Worm (Caenorhabditis elegans) whole organism, late embryonic: ENCODE measurements around the gene emg-1.

Experiments
- C08G9.2 ChIP-seq: sonication (generic microtip); optimal IDR thresholded peaks from 2 replicates; lab custom pipeline; 2016; ENCODE audit warnings: mild to moderate bottlenecking, missing genetic modification characterization, moderate library complexity, missing compliant biosample characterization
- F13H6.1 ChIP-seq: sonication (generic microtip); optimal IDR thresholded peaks from 2 replicates; lab custom pipeline; 2016; ENCODE audit warnings: missing genetic modification characterization, missing compliant biosample characterization
- K02D7.2 ChIP-seq: sonication (generic microtip); optimal IDR thresholded peaks from 2 replicates; lab custom pipeline; 2017; ENCODE audit warnings: mild to moderate bottlenecking, missing genetic modification characterization, missing compliant biosample characterization
- K09A11.1 ChIP-seq: sonication (generic microtip); optimal IDR thresholded peaks from 2 replicates; lab custom pipeline; 2017; ENCODE audit warnings: antibody characterized with exemption, mild to moderate bottlenecking, missing genetic modification characterization, missing compliant biosample characterization; ENCODE audit not compliant: insufficient read depth
- T23F11.4 ChIP-seq: fragments of 200-800 bp; sonication (Bioruptor generic); optimal IDR thresholded peaks from 2 replicates; lab custom pipeline; 2018; ENCODE audit warnings: mild to moderate bottlenecking, missing genetic modification characterization, missing compliant biosample characterization
- ahr-1 ChIP-seq: sonication (generic microtip); optimal IDR thresholded peaks from 2 replicates; lab custom pipeline; 2016; ENCODE audit warnings: missing genetic modification characterization, missing compliant biosample characterization
- ceh-14 ChIP-seq: sonication (generic microtip); optimal IDR thresholded peaks from 2 replicates; lab custom pipeline; 2016; ENCODE audit warnings: missing genotype, missing genetic modification characterization, missing compliant biosample characterization
- ceh-18 ChIP-seq: sonication (generic microtip); optimal IDR thresholded peaks from 2 replicates; lab custom pipeline; 2016; ENCODE audit warnings: missing genetic modification characterization, missing compliant biosample characterization
- ceh-19 ChIP-seq: fragments of 200-800 bp; sonication (Bioruptor generic); optimal IDR thresholded peaks from 2 replicates; lab custom pipeline; 2018; ENCODE audit warnings: mild to moderate bottlenecking, missing genetic modification characterization, missing compliant biosample characterization
- ceh-2 ChIP-seq: sonication (generic microtip); optimal IDR thresholded peaks from 2 replicates; lab custom pipeline; 2016; ENCODE audit warnings: missing genotype, missing genetic modification characterization, missing compliant biosample characterization
- ceh-22 ChIP-seq: sonication (generic microtip); optimal IDR thresholded peaks from 2 replicates; lab custom pipeline; 2017; ENCODE audit warnings: missing biosample characterization, missing genetic modification characterization
- ceh-34 ChIP-seq: sonication (generic microtip); optimal IDR thresholded peaks from 2 replicates; lab custom pipeline; 2016; ENCODE audit warnings: mild to moderate bottlenecking, missing genetic modification characterization, missing compliant biosample characterization
- ceh-45 ChIP-seq: fragments of 200-800 bp; sonication (Bioruptor generic); IDR thresholded peaks from 2 replicates; pipeline ENCODE4 v1.3.6; 2022; ENCODE audit warnings: missing genetic modification reagents, missing genetic modification characterization, missing compliant biosample characterization
- ceh-9 ChIP-seq: sonication (generic microtip); optimal IDR thresholded peaks from 2 replicates; lab custom pipeline; 2016; ENCODE audit warnings: mild to moderate bottlenecking, missing genetic modification characterization, inconsistent platforms, missing compliant biosample characterization
- che-1 ChIP-seq: sonication (generic microtip); optimal IDR thresholded peaks from 2 replicates; lab custom pipeline; 2016; ENCODE audit warnings: mild to moderate bottlenecking, missing genetic modification characterization, missing compliant biosample characterization
- dmd-4 ChIP-seq: sonication (generic microtip); optimal IDR thresholded peaks from 2 replicates; lab custom pipeline; 2016; ENCODE audit warnings: borderline replicate concordance, missing genetic modification characterization, missing compliant biosample characterization
- elt-4 ChIP-seq: sonication (generic microtip); optimal IDR thresholded peaks from 2 replicates; lab custom pipeline; 2016; ENCODE audit warnings: missing genetic modification characterization, missing compliant biosample characterization
- ets-4 ChIP-seq: sonication (generic microtip); optimal IDR thresholded peaks from 2 replicates; lab custom pipeline; 2016; ENCODE audit warnings: missing genetic modification characterization, missing compliant biosample characterization
- eyg-1 ChIP-seq: sonication (generic microtip); optimal IDR thresholded peaks from 2 replicates; lab custom pipeline; 2016; ENCODE audit warnings: missing genotype, missing genetic modification characterization, missing compliant biosample characterization
- fkh-10 ChIP-seq: fragments of 150-350 bp; optimal IDR thresholded peaks from 2 replicates; lab custom pipeline; 2014; ENCODE audit warnings: missing biosample characterization, missing genetic modification reagents, missing genetic modification characterization
- fkh-6 ChIP-seq: sonication (generic microtip); optimal IDR thresholded peaks from 2 replicates; lab custom pipeline; 2016; ENCODE audit warnings: missing genetic modification characterization, missing compliant biosample characterization
- gmeb-2 ChIP-seq: sonication (generic microtip); optimal IDR thresholded peaks from 2 replicates; lab custom pipeline; 2016; ENCODE audit warnings: missing genetic modification characterization, inconsistent platforms, missing compliant biosample characterization
- hlh-13 ChIP-seq: fragments of 200-800 bp; sonication (Bioruptor generic); optimal IDR thresholded peaks from 2 replicates; lab custom pipeline; 2018; ENCODE audit warnings: mild to moderate bottlenecking, missing genetic modification characterization, missing compliant biosample characterization
- hlh-6 ChIP-seq: sonication (generic microtip); optimal IDR thresholded peaks from 2 replicates; lab custom pipeline; 2016; ENCODE audit warnings: missing genotype, missing genetic modification characterization, missing compliant biosample characterization
- lim-6 ChIP-seq: sonication (generic microtip); optimal IDR thresholded peaks from 2 replicates; lab custom pipeline; 2016; ENCODE audit warnings: missing genetic modification characterization, missing compliant biosample characterization
- mec-3 ChIP-seq: sonication (generic microtip); optimal IDR thresholded peaks from 2 replicates; lab custom pipeline; 2016; ENCODE audit warnings: borderline replicate concordance, missing genetic modification characterization, missing compliant biosample characterization
- nfya-1 ChIP-seq: sonication (generic microtip); optimal IDR thresholded peaks from 2 replicates; lab custom pipeline; 2017; ENCODE audit warnings: missing genetic modification characterization, mild to moderate bottlenecking, missing compliant biosample characterization, antibody characterized with exemption, moderate library complexity
- nhr-11 ChIP-seq: fragments of 150-350 bp; optimal IDR thresholded peaks from 2 replicates; lab custom pipeline; 2014; ENCODE audit warnings: missing biosample characterization, missing genetic modification characterization
- odd-2 ChIP-seq: sonication (generic microtip); optimal IDR thresholded peaks from 2 replicates; lab custom pipeline; 2017; ENCODE audit warnings: antibody characterized with exemption, mild to moderate bottlenecking, missing genetic modification characterization, missing compliant biosample characterization
- pat-9 ChIP-seq: fragments of 200-800 bp; sonication (Bioruptor generic); optimal IDR thresholded peaks from 2 replicates; lab custom pipeline; 2018; ENCODE audit warnings: mild to moderate bottlenecking, missing genetic modification characterization, moderate library complexity, missing compliant biosample characterization
- pax-1 ChIP-seq: fragments of 150-350 bp; optimal IDR thresholded peaks from 2 replicates; lab custom pipeline; 2014; ENCODE audit warnings: missing biosample characterization, missing genetic modification characterization
- pha-2 ChIP-seq: sonication (generic microtip); optimal IDR thresholded peaks from 2 replicates; lab custom pipeline; 2017; ENCODE audit warnings: mild to moderate bottlenecking, missing genetic modification characterization, missing compliant biosample characterization
- pha-4 ChIP-seq: fragments of 150-350 bp; optimal IDR thresholded peaks from 2 replicates; lab custom pipeline; 2018; ENCODE audit warnings: missing biosample characterization, missing genetic modification reagents, missing genetic modification characterization
- pqm-1 ChIP-seq: sonication (generic microtip); optimal IDR thresholded peaks from 2 replicates; lab custom pipeline; 2016; ENCODE audit warnings: missing genetic modification characterization, missing compliant biosample characterization
- pros-1 ChIP-seq: fragments of 150-350 bp; optimal IDR thresholded peaks from 2 replicates; lab custom pipeline; 2014; ENCODE audit warnings: missing biosample characterization, missing genetic modification reagents, missing genetic modification characterization
- sox-2 ChIP-seq: fragments of 200-800 bp; sonication (Bioruptor generic); IDR thresholded peaks from 2 replicates; pipeline ENCODE4 v1.3.6; 2022; ENCODE audit warnings: missing genetic modification reagents, missing genetic modification characterization, missing compliant biosample characterization
- ttx-3 ChIP-seq: sonication (generic microtip); optimal IDR thresholded peaks from 2 replicates; lab custom pipeline; 2016; ENCODE audit warnings: missing genetic modification reagents, missing genetic modification characterization, missing compliant biosample characterization
- unc-3 ChIP-seq, 2 experiments: fragments of 200-800 bp in 1 of 2; sonication (Bioruptor generic) in 1 of 2; sonication (generic microtip) in 1 of 2; conservative IDR thresholded peaks in 1 of 2; optimal IDR thresholded peaks in 1 of 2; 2 replicates each; pipeline versions ENCODE4 v1.3.6 to Lab custom; 2016 to 2022; ENCODE audit warnings: missing compliant biosample characterization in 2 of 2, missing genetic modification characterization in 2 of 2, missing genetic modification reagents in 1 of 2
- zip-5 ChIP-seq: sonication (generic microtip); optimal IDR thresholded peaks from 2 replicates; lab custom pipeline; 2016; ENCODE audit warnings: missing genetic modification characterization, missing compliant biosample characterization
- ztf-16 ChIP-seq: sonication (generic microtip); optimal IDR thresholded peaks from 2 replicates; lab custom pipeline; 2017; ENCODE audit warnings: missing genetic modification characterization, missing compliant biosample characterization

The emg-1 gene

DNA sequence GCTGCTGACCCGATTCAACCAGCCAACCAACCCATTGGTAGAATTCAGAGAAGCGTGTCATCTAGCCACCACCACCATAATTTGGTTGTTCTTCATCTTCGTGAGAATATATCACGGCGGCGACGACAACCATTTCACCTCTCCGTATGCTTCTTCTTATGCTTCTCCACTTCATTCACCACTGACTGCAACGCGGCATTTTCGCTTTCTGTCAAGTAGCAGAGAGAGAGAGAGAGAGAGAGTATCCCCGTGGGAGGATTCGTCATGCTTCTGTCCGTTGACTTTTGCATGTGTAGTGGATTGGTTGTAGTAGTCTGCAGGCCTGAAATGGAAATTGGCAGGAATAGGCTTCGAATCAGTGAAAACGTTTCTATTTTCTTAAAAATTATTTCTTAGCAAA is 22.6 kb downstream of the emg-1 start:
- TF ChIP-seq K02D7.2 (tag; lab: Kevin White, UChicago), result no peak
- TF ChIP-seq ceh-19 (GFP tag; lab: Kevin White, UChicago), result peak; percentile 44
- TF ChIP-seq ceh-45 (GFP tag; lab: Robert Waterston, UW), result no peak
- TF ChIP-seq ets-4, result no peak
- no peak for TF ChIP-seq ztf-16
- TF ChIP-seq pha-2 (tag; lab: Kevin White, UChicago), result no peak
- TF ChIP-seq pat-9 (tag; lab: Kevin White, UChicago), result no peak
- no peak for TF ChIP-seq hlh-13

DNA sequence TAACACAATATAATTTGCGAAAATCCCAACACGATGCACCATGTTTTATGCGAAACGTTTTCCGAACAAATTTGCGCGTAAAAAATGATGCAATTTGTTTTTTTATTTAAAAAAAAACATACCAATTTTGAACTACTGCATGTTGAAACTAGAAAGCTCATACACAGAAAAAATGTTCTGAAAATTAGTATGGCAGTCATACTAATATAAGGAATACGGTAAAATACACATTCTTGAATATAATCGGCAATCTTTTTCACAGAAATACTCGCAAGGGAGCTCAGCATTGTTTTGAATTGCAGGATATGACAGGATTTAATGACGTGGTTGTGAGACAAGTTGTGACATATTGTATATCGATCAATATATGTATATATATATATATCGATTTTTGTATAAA is 29.7 kb downstream of the emg-1 start, which contains the start of gene Y39A1A.16:
Y39A1A.16 (plus strand) TSS at position 301 of the 400 bp plus-strand sequence.
- TF ChIP-seq sox-2 (GFP tag; lab: Robert Waterston, UW) (no peak), ceh-14 (tag; lab: Kevin White, UChicago) (no peak), nhr-11 (tag; lab: Kevin White, UChicago) (no peak), ahr-1 (tag; lab: Kevin White, UChicago) (no peak), C08G9.2 (tag; lab: Kevin White, UChicago) (no peak), hlh-6 (no peak), pros-1 (tag; lab: Kevin White, UChicago) (no peak), pha-4 (tag; lab: Kevin White, UChicago) (no peak), ztf-16 (no peak), ttx-3 (tag; lab: Kevin White, UChicago) (no peak), zip-5 (tag; lab: Kevin White, UChicago) (no peak), ceh-34 (tag; lab: Kevin White, UChicago) (no peak), ceh-19 (GFP tag; lab: Kevin White, UChicago) (no peak), pqm-1 (tag; lab: Kevin White, UChicago) (no peak), nfya-1 (tag; lab: Kevin White, UChicago) (no peak), F13H6.1 (no peak), dmd-4 (tag; lab: Kevin White, UChicago) (no peak)
- TF ChIP-seq, all 69 proteins: peak for 0

DNA sequence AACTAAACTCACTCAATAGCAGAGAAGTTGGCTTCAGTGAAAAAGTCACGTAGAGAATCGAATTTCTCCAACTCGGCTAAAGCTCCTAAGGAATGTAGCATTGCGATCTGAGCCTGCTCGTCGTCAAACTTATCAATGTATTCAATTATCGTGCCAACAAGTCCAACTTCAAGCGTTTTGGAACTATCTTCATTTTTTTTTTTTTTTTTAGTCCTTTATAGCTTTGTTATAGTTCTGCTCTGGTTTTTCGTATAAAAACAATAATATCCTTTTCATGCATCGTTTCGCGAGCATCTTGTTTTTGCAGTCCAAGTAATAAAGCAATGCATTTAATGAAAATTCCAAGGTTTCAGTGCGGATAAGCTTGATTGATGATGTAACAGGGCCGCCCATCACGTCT is 39.7 kb downstream of the emg-1 start, which contains the start of gene Y39A1A.31:
Y39A1A.31 (minus strand) TSS at position 101 of the 400 bp plus-strand sequence.
- TF ChIP-seq ceh-9 (tag; lab: Kevin White, UChicago), result no peak
- no peak for TF ChIP-seq pha-4 (tag; lab: Kevin White, UChicago)
- no peak for TF ChIP-seq T23F11.4 (GFP tag; lab: Kevin White, UChicago)
- TF ChIP-seq eyg-1 (tag; lab: Kevin White, UChicago), result no peak

DNA sequence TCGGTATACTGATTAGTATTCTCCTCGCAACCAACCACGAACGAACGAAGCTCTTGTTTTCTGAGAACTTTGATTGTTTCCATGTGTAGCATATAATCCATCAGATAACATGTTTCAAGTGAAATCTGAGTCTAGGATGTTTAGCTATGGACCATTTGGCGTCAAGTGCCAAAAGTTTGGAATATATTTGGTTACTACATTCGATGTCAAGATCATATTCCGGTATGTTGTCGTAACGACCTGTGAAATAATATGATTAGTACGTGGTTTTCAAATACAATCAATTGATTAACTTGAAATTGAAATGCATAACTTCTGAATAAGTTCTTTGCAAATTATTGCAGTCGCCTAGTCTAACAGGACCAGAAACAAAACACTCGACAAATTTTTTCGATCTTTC is 41.7 kb downstream of the emg-1 start, which contains the start of gene Y39A1A.17:
Y39A1A.17 (minus strand) TSS at position 101 of the 400 bp plus-strand sequence.
- TF ChIP-seq sox-2 (GFP tag; lab: Robert Waterston, UW), result no peak
- no peak for TF ChIP-seq pax-1 (tag; lab: Kevin White, UChicago)
- no peak for TF ChIP-seq pat-9 (tag; lab: Kevin White, UChicago)
- TF ChIP-seq ceh-22, result no peak
- TF ChIP-seq, all 69 proteins: peak for 0

DNA sequence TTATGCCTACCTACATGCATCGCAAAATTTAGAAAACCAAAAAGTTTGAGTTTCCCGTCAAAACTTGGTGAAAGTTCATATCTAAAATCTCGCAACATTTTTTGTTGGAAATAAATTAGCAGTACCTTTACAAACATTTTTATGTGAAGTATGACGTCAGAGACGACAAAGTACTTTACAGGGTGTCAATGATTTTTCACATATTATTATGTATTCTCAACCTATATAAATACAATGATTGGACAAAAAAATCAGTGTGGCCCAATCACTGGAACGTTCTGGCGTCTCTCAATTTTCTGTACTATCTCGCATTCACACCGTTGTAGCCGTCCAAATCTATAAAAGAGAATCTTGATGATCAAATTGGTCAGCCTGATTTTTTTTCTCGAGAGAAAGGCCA is 45.0 kb downstream of the emg-1 start, which contains the start of the genes Y39A1A.18 and fmo-3:
Y39A1A.18 (minus strand) TSS at position 192 of the 400 bp plus-strand sequence.
fmo-3 (plus strand) TSS at position 388 of the 400 bp plus-strand sequence.
- TF ChIP-seq unc-3 (GFP tag; conservative IDR thresholded peaks at IDR 0.05; lab: Robert Waterston, UW) (no peak), unc-3 (tag; optimal IDR thresholded peaks at IDR 0.05; lab: Kevin White, UChicago) (no peak), elt-4 (tag; lab: Kevin White, UChicago) (no peak), ceh-2 (tag; lab: Kevin White, UChicago) (no peak), mec-3 (no peak), hlh-6 (no peak), odd-2 (tag; lab: Kevin White, UChicago) (no peak), ceh-19 (GFP tag; lab: Kevin White, UChicago) (no peak), ttx-3 (tag; lab: Kevin White, UChicago) (no peak), ceh-34 (tag; lab: Kevin White, UChicago) (no peak), eyg-1 (tag; lab: Kevin White, UChicago) (no peak), ceh-18 (tag; lab: Kevin White, UChicago) (no peak), fkh-6 (tag; lab: Kevin White, UChicago) (no peak), pha-2 (tag; lab: Kevin White, UChicago) (no peak), fkh-10 (no peak), K09A11.1 (no peak), che-1 (tag; lab: Kevin White, UChicago) (no peak), lim-6 (tag; lab: Kevin White, UChicago) (no peak), gmeb-2 (no peak)
